Worm (Caenorhabditis elegans) whole organism, midembryonic: ENCODE results near the gene gpa-1.

Experiments
- flt-1 ChIP-seq: fragments of 200-800 bp; sonication (Bioruptor generic); IDR thresholded peaks from 2 replicates; pipeline ENCODE4 v1.3.6; 2022; ENCODE audit warnings: missing genetic modification characterization, missing compliant biosample characterization
- ref-1 ChIP-seq: fragments of 200-800 bp; sonication (Bioruptor generic); conservative IDR thresholded peaks from 2 replicates; pipeline ENCODE4 v1.3.6; 2022; ENCODE audit warnings: missing genetic modification reagents, missing genetic modification characterization, missing compliant biosample characterization
- tab-1 ChIP-seq: fragments of 200-800 bp; sonication (Bioruptor generic); IDR thresholded peaks from 2 replicates; pipeline ENCODE4 v1.3.6; 2022; ENCODE audit warnings: missing genetic modification characterization, missing compliant biosample characterization
- ztf-29 ChIP-seq: fragments of 200-800 bp; sonication (Bioruptor generic); IDR thresholded peaks from 2 replicates; pipeline ENCODE4 v1.3.6; 2022; ENCODE audit warnings: missing genetic modification reagents, missing genetic modification characterization, missing compliant biosample characterization

DNA sequence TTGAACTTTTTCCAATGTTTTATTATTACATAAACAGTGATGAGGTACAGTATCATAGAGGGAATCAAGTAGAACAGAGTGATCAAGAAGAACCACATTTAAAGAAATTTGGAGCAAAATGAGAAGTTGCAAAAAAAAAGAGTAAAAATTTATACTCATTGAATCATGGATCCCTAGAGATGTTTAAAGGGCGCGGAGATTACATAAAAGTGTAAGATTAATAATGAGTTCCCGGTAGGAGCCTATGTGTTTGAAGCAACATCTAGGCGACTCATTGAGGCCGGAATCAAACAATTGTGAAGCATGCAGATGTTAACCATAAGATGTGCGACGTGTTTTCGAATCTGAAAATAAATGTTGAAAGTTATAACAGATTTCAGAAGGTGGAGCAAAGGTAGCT, 25.1 kb downstream of the gpa-1 start, which contains the start of gene srg-39:
- TF ChIP-seq flt-1 (no peak), ref-1 (no peak), ztf-29 (GFP tag; lab: Robert Waterston, UW) (no peak), tab-1 (no peak)
